Fruit fly (Drosophila melanogaster): ENCODE measurements around the gene ras.

ras gene

dm6 chrX:10764206-10764605, 19.9 kb downstream of the ras start, which contains the start of gene Tango5 (continued):
- TF ChIP-seq CG1832 (GFP tag; optimal IDR thresholded peaks at IDR 0.05) (peak; percentile 35), knrl (GFP tag; IDR thresholded peaks at IDR 0.05; ENCODE audit: partially characterized antibody) (peak; percentile 67), CG16863 (GFP tag; optimal IDR thresholded peaks at IDR 0.05) (no peak), CG10462 (GFP tag; optimal IDR thresholded peaks at IDR 0.05) (no peak), bab2 (GFP tag; optimal IDR thresholded peaks at IDR 0.05) (no peak), CG12219 (GFP tag; optimal IDR thresholded peaks at IDR 0.05) (no peak), sens (GFP tag) (no peak), CG3838 (GFP tag; optimal IDR thresholded peaks at IDR 0.05) (no peak), CG4404 (GFP tag; IDR thresholded peaks at IDR 0.05) (no peak), Deaf1 (tag; optimal IDR thresholded peaks at IDR 0.05) (peak; percentile 1), Bdp1 (GFP tag; optimal IDR thresholded peaks at IDR 0.05) (no peak), CG13123 (GFP tag; optimal IDR thresholded peaks at IDR 0.05) (no peak), CG10321 (GFP tag; IDR thresholded peaks at IDR 0.05) (peak; percentile 93), fd102C (GFP tag; optimal IDR thresholded peaks at IDR 0.05) (no peak), CG1647 (GFP tag; optimal IDR thresholded peaks at IDR 0.05) (no peak), Dp (GFP tag; optimal IDR thresholded peaks at IDR 0.05) (peak; percentile 98), CTCF (GFP tag; optimal IDR thresholded peaks at IDR 0.05) (no peak), CG18011 (GFP tag; optimal IDR thresholded peaks at IDR 0.05) (no peak), eyg (GFP tag; optimal IDR thresholded peaks at IDR 0.05) (no peak), wek (GFP tag; optimal IDR thresholded peaks at IDR 0.05) (no peak), HHEX (GFP tag; optimal IDR thresholded peaks at IDR 0.05) (no peak), CG6175 (GFP tag; IDR thresholded peaks at IDR 0.05) (no peak), sc (optimal IDR thresholded peaks at IDR 0.05) (no peak), sc (GFP tag; optimal IDR thresholded peaks at IDR 0.05) (no peak), lola (GFP tag; optimal IDR thresholded peaks at IDR 0.05) (no peak), Mes4 (GFP tag; optimal IDR thresholded peaks at IDR 0.05) (no peak), CG7963 (GFP tag; IDR thresholded peaks at IDR 0.05; ENCODE audit: partially characterized antibody) (no peak), Dbx (GFP tag; IDR thresholded peaks at IDR 0.05) (no peak), Hsf (GFP tag; optimal IDR thresholded peaks at IDR 0.05) (no peak), CG6813 (GFP tag; optimal IDR thresholded peaks at IDR 0.05) (no peak), NFAT (GFP tag; IDR thresholded peaks at IDR 0.05) (no peak), CG11247 (GFP tag; IDR thresholded peaks at IDR 0.05) (no peak), CG17912 (GFP tag; optimal IDR thresholded peaks at IDR 0.05) (no peak), Xrp1 (GFP tag; IDR thresholded peaks at IDR 0.05) (no peak), nau (GFP tag; optimal IDR thresholded peaks at IDR 0.05) (no peak), Trl (optimal IDR thresholded peaks at IDR 0.05) (peak in 1 of 2 experiments; percentile 6), Trl (GFP tag; optimal IDR thresholded peaks at IDR 0.05) (peak; percentile 31), Doc2 (GFP tag; IDR thresholded peaks at IDR 0.05) (no peak), ssp (GFP tag; IDR thresholded peaks at IDR 0.05) (no peak), Camta (GFP tag; optimal IDR thresholded peaks at IDR 0.05) (no peak), ac (GFP tag; optimal IDR thresholded peaks at IDR 0.05) (no peak), CG14014 (GFP tag; IDR thresholded peaks at IDR 0.05) (no peak), Hand (GFP tag; optimal IDR thresholded peaks at IDR 0.05) (no peak), dimm (GFP tag; IDR thresholded peaks at IDR 0.05) (no peak), CG14710 (tag; optimal IDR thresholded peaks at IDR 0.05) (peak; percentile 69), CG15696 (tag; optimal IDR thresholded peaks at IDR 0.05) (no peak), dm (GFP tag; optimal IDR thresholded peaks at IDR 0.05) (peak; percentile 48), hbn (GFP tag; IDR thresholded peaks at IDR 0.05; ENCODE audit: partially characterized antibody) (no peak), Blimp-1 (GFP tag; optimal IDR thresholded peaks at IDR 0.05) (no peak), Sox100B (GFP tag; optimal IDR thresholded peaks at IDR 0.05) (no peak), so (GFP tag; IDR thresholded peaks at IDR 0.05) (no peak), CG2712 (tag; optimal IDR thresholded peaks at IDR 0.05) (peak; percentile 40), bigmax (GFP tag; optimal IDR thresholded peaks at IDR 0.05) (no peak)

All from whole organism, embryonic.